Worm (Caenorhabditis elegans) whole organism, L4 larva: ENCODE measurements around the gene H03A11.13.
A peak's percentile ranks its signal among the peaks of the same experiment; 100 is the strongest.

Source experiments
- D1046.2 ChIP-seq: fragments of 200-800 bp; sonication (Bioruptor generic); IDR thresholded peaks from 2 replicates; pipeline ENCODE4 v1.3.6; 2022; ENCODE audit warnings: missing genetic modification characterization, missing compliant biosample characterization
- F26F4.8 ChIP-seq: fragments of 200-800 bp; sonication (Bioruptor generic); conservative IDR thresholded peaks from 2 replicates; pipeline ENCODE4 v1.3.6; 2022; ENCODE audit warnings: missing genetic modification characterization, missing compliant biosample characterization
- F37D6.2 ChIP-seq: sonication (generic microtip); optimal IDR thresholded peaks from 2 replicates; lab custom pipeline; 2016; ENCODE audit warnings: mild to moderate bottlenecking, missing genetic modification characterization, missing compliant biosample characterization
- F44E2.7 ChIP-seq: fragments of 200-800 bp; sonication (Bioruptor generic); IDR thresholded peaks from 2 replicates; pipeline ENCODE4 v2.1.2; 2022; ENCODE audit warnings: missing genetic modification characterization, missing compliant biosample characterization
- R02D3.7 ChIP-seq: fragments of 150-350 bp; sonication (generic microtip); optimal IDR thresholded peaks from 3 replicates; lab custom pipeline; 2014; ENCODE audit warnings: missing biosample characterization, missing genetic modification characterization
- T20F7.1 ChIP-seq: fragments of 200-800 bp; sonication (Bioruptor generic); optimal IDR thresholded peaks from 2 replicates; lab custom pipeline; 2018; ENCODE audit warnings: mild to moderate bottlenecking, missing genetic modification characterization, missing compliant biosample characterization
- Y5F2A.4 ChIP-seq: fragments of 200-800 bp; sonication (Bioruptor generic); optimal IDR thresholded peaks from 2 replicates; lab custom pipeline; 2018; ENCODE audit warnings: mild to moderate bottlenecking, missing genetic modification characterization, missing compliant biosample characterization
- ZK546.5 ChIP-seq, 2 experiments: sonication (generic microtip); optimal IDR thresholded peaks; 2 replicates each; lab custom pipeline; 2017; ENCODE audit warnings: missing biosample characterization in 2 of 2, missing genetic modification characterization in 2 of 2
- arid-1 ChIP-seq: fragments of 200-800 bp; sonication (Bioruptor generic); conservative IDR thresholded peaks from 2 replicates; pipeline ENCODE4 v1.3.6; 2022; ENCODE audit warnings: missing genetic modification reagents, missing genetic modification characterization, missing compliant biosample characterization
- ceh-20 ChIP-seq: fragments of 200-800 bp; sonication (Bioruptor generic); IDR thresholded peaks from 2 replicates; pipeline ENCODE4 v1.3.6; 2022; ENCODE audit warnings: missing genetic modification reagents, missing genetic modification characterization, missing compliant biosample characterization
- ceh-82 ChIP-seq: sonication (generic microtip); optimal IDR thresholded peaks from 2 replicates; lab custom pipeline; 2017; ENCODE audit warnings: missing biosample characterization, missing genetic modification characterization
- ces-1 ChIP-seq: fragments of 150-350 bp; sonication (generic microtip); optimal IDR thresholded peaks from 4 replicates; lab custom pipeline; 2014; ENCODE audit warnings: missing biosample characterization, missing genetic modification reagents, missing genetic modification characterization
- ctbp-1 ChIP-seq: fragments of 200-800 bp; sonication (Bioruptor generic); IDR thresholded peaks from 2 replicates; pipeline ENCODE4 v1.3.6; 2022; ENCODE audit warnings: missing genetic modification reagents, missing genetic modification characterization, missing compliant biosample characterization
- daf-16 ChIP-seq, 3 experiments: sonication (generic microtip); optimal IDR thresholded peaks; 2 replicates each; lab custom pipeline; 2016 to 2017; ENCODE audit warnings: missing genetic modification characterization in 3 of 3, missing genetic modification reagents in 3 of 3, mild to moderate bottlenecking in 2 of 3, missing compliant biosample characterization in 2 of 3, missing biosample characterization in 1 of 3, moderate library complexity in 1 of 3
- daf-19 ChIP-seq: fragments of 200-800 bp; sonication (Bioruptor generic); conservative IDR thresholded peaks from 2 replicates; pipeline ENCODE4 v1.3.6; 2022; ENCODE audit warnings: missing genetic modification characterization, missing compliant biosample characterization
- dmd-6 ChIP-seq: fragments of 200-800 bp; sonication (Bioruptor generic); IDR thresholded peaks from 2 replicates; pipeline ENCODE4 v1.3.6; 2022; ENCODE audit warnings: missing genetic modification reagents, missing genetic modification characterization, missing compliant biosample characterization
- dpl-1 ChIP-seq: fragments of 150-350 bp; optimal IDR thresholded peaks from 2 replicates; lab custom pipeline; 2014; ENCODE audit warnings: missing biosample characterization, missing genetic modification reagents, missing genetic modification characterization
- duxl-1 ChIP-seq: sonication (generic microtip); optimal IDR thresholded peaks from 2 replicates; lab custom pipeline; 2016; ENCODE audit warnings: mild to moderate bottlenecking, missing genetic modification characterization, moderate library complexity, missing compliant biosample characterization; ENCODE audit not compliant: poor library complexity
- dve-1 ChIP-seq: sonication (generic microtip); optimal IDR thresholded peaks from 2 replicates; lab custom pipeline; 2017; ENCODE audit warnings: antibody characterized with exemption, mild to moderate bottlenecking, missing genetic modification characterization, missing compliant biosample characterization; ENCODE audit not compliant: insufficient read depth
- egl-27 ChIP-seq: sonication (generic microtip); optimal IDR thresholded peaks from 3 replicates; lab custom pipeline; 2017; ENCODE audit warnings: missing biosample characterization, missing genetic modification reagents, missing genetic modification characterization
- fkh-10 ChIP-seq: fragments of 150-350 bp; optimal IDR thresholded peaks from 2 replicates; lab custom pipeline; 2014; ENCODE audit warnings: missing biosample characterization, missing genetic modification reagents, missing genetic modification characterization
- fos-1 ChIP-seq: fragments of 150-350 bp; optimal IDR thresholded peaks from 2 replicates; lab custom pipeline; 2014; ENCODE audit warnings: missing biosample characterization, missing genetic modification characterization
- gei-8 ChIP-seq: fragments of 200-800 bp; sonication (Bioruptor generic); optimal IDR thresholded peaks from 2 replicates; lab custom pipeline; 2018; ENCODE audit warnings: mild to moderate bottlenecking, missing genetic modification characterization, missing compliant biosample characterization
- hif-1 ChIP-seq, 2 experiments: sonication (generic microtip); optimal IDR thresholded peaks; 2 replicates each; lab custom pipeline; 2016 to 2017; ENCODE audit warnings: missing compliant biosample characterization in 2 of 2, missing genetic modification characterization in 2 of 2, missing genetic modification reagents in 2 of 2, missing genotype in 2 of 2, mild to moderate bottlenecking in 1 of 2
- hlh-30 ChIP-seq: sonication (generic microtip); optimal IDR thresholded peaks from 2 replicates; lab custom pipeline; 2017; ENCODE audit warnings: antibody characterized with exemption, mild to moderate bottlenecking, missing genetic modification characterization, missing compliant biosample characterization; ENCODE audit not compliant: insufficient read depth
- jun-1 ChIP-seq: fragments of 150-350 bp; optimal IDR thresholded peaks from 2 replicates; lab custom pipeline; 2014; ENCODE audit warnings: missing biosample characterization, missing genetic modification reagents, missing genetic modification characterization
- lim-7 ChIP-seq: fragments of 200-800 bp; sonication (Bioruptor generic); IDR thresholded peaks from 2 replicates; pipeline ENCODE4 v1.3.6; 2022; ENCODE audit warnings: missing genetic modification characterization, missing compliant biosample characterization
- lin-13 ChIP-seq: fragments of 150-350 bp; optimal IDR thresholded peaks from 2 replicates; lab custom pipeline; 2014; ENCODE audit warnings: missing biosample characterization, missing genetic modification reagents, missing genetic modification characterization
- lin-39 ChIP-seq: fragments of 150-350 bp; optimal IDR thresholded peaks from 2 replicates; lab custom pipeline; 2014; ENCODE audit warnings: missing biosample characterization, missing genetic modification reagents, missing genetic modification characterization
- lir-3 ChIP-seq: sonication (generic microtip); optimal IDR thresholded peaks from 2 replicates; lab custom pipeline; 2016; ENCODE audit warnings: mild to moderate bottlenecking, missing genetic modification characterization, missing compliant biosample characterization
- lsy-2 ChIP-seq, 2 experiments: fragments of 150-350 bp in 1 of 2; sonication (generic microtip) in 1 of 2; optimal IDR thresholded peaks; 2 replicates each; lab custom pipeline; 2014 to 2017; ENCODE audit warnings: missing biosample characterization in 2 of 2, missing genetic modification characterization in 2 of 2
- madf-5 ChIP-seq, 2 experiments: fragments of 200-800 bp; sonication (Bioruptor generic); IDR thresholded peaks; 2 replicates each; pipeline ENCODE4 v1.3.6; 2022; ENCODE audit warnings: missing compliant biosample characterization in 2 of 2, missing genetic modification characterization in 2 of 2
- mdt-29 ChIP-seq: fragments of 200-800 bp; sonication (Bioruptor generic); IDR thresholded peaks from 2 replicates; pipeline ENCODE4 v1.3.6; 2022; ENCODE audit warnings: missing genetic modification reagents, missing genetic modification characterization, missing compliant biosample characterization
- nhr-10 ChIP-seq: fragments of 150-350 bp; optimal IDR thresholded peaks from 2 replicates; lab custom pipeline; 2014; ENCODE audit warnings: missing biosample characterization, missing genetic modification characterization
- nhr-11 ChIP-seq: fragments of 150-350 bp; optimal IDR thresholded peaks from 2 replicates; lab custom pipeline; 2014; ENCODE audit warnings: missing biosample characterization, missing genetic modification characterization
- nhr-111 ChIP-seq: fragments of 200-800 bp; sonication (Bioruptor generic); optimal IDR thresholded peaks from 2 replicates; lab custom pipeline; 2018; ENCODE audit warnings: mild to moderate bottlenecking, missing genetic modification characterization, missing compliant biosample characterization
- nhr-41 ChIP-seq: fragments of 200-800 bp; sonication (Bioruptor generic); IDR thresholded peaks from 2 replicates; pipeline ENCODE4 v1.3.6; 2022; ENCODE audit warnings: missing genetic modification reagents, missing genetic modification characterization, missing compliant biosample characterization
- nhr-48 ChIP-seq: sonication (generic microtip); optimal IDR thresholded peaks from 2 replicates; lab custom pipeline; 2016; ENCODE audit warnings: mild to moderate bottlenecking, missing genetic modification characterization, missing compliant biosample characterization
- pqm-1 ChIP-seq: sonication (generic microtip); optimal IDR thresholded peaks from 2 replicates; lab custom pipeline; 2017; ENCODE audit warnings: missing biosample characterization, missing genetic modification characterization
- sdz-12 ChIP-seq: fragments of 200-800 bp; sonication (Bioruptor generic); optimal IDR thresholded peaks from 2 replicates; lab custom pipeline; 2018; ENCODE audit warnings: mild to moderate bottlenecking, missing genetic modification characterization, missing compliant biosample characterization
- set-16 ChIP-seq: fragments of 200-800 bp; sonication (Bioruptor generic); IDR thresholded peaks from 2 replicates; pipeline ENCODE4 v1.3.6; 2022; ENCODE audit warnings: missing genetic modification reagents, missing genetic modification characterization, missing compliant biosample characterization
- snpc-4 ChIP-seq: fragments of 150-350 bp; optimal IDR thresholded peaks from 2 replicates; lab custom pipeline; 2014; ENCODE audit warnings: missing biosample characterization, missing genetic modification characterization
- spr-1 ChIP-seq: sonication (generic microtip); optimal IDR thresholded peaks from 2 replicates; lab custom pipeline; 2016; ENCODE audit warnings: mild to moderate bottlenecking, missing genetic modification characterization, missing compliant biosample characterization
- tra-1 ChIP-seq: fragments of 200-800 bp; sonication (Bioruptor generic); IDR thresholded peaks from 2 replicates; pipeline ENCODE4 v1.3.6; 2022; ENCODE audit warnings: missing genetic modification reagents, missing genetic modification characterization, missing compliant biosample characterization
- unc-62 ChIP-seq, 3 experiments: fragments of 150-350 bp in 1 of 3; sonication (generic microtip); optimal IDR thresholded peaks in 2 of 3; peaks in 1 of 3; 1 replicate in 1 of 3; 2 replicates in 2 of 3; lab custom pipeline; 2014 to 2017; ENCODE audit warnings: missing biosample characterization in 3 of 3, missing genetic modification characterization in 3 of 3, missing genetic modification reagents in 3 of 3, missing genotype in 1 of 3
- vab-7 ChIP-seq: fragments of 200-800 bp; sonication (Bioruptor generic); IDR thresholded peaks from 2 replicates; pipeline ENCODE4 v1.3.6; 2022; ENCODE audit warnings: missing genetic modification reagents, missing genetic modification characterization, missing compliant biosample characterization
- zfp-3 ChIP-seq: fragments of 200-800 bp; sonication (Bioruptor generic); conservative IDR thresholded peaks from 2 replicates; pipeline ENCODE4 v1.3.6; 2022; ENCODE audit warnings: missing genetic modification reagents, missing genetic modification characterization, missing compliant biosample characterization
- zip-11 ChIP-seq: fragments of 200-800 bp; sonication (Bioruptor generic); IDR thresholded peaks from 2 replicates; pipeline ENCODE4 v1.3.6; 2022; ENCODE audit warnings: missing genetic modification characterization, missing compliant biosample characterization
- zip-2 ChIP-seq: fragments of 150-350 bp; optimal IDR thresholded peaks from 2 replicates; lab custom pipeline; 2014; ENCODE audit warnings: missing biosample characterization, missing genetic modification characterization

H03A11.13 gene

ce11 chrX:15221865-15222551 is 9.0 kb upstream of the H03A11.13 start (continued):
- TF ChIP-seq D1046.2 (GFP tag; lab: Robert Waterston, UW) (no peak), egl-27 (tag; lab: Kevin White, UChicago) (no peak), R02D3.7 (no peak), lin-39 (tag; lab: Kevin White, UChicago) (no peak), nhr-111 (GFP tag; lab: Kevin White, UChicago) (no peak), zip-11 (GFP tag; lab: Robert Waterston, UW) (no peak), F26F4.8 (GFP tag; lab: Robert Waterston, UW) (no peak), lin-13 (GFP tag; lab: Kevin White, UChicago) (no peak), spr-1 (tag; lab: Kevin White, UChicago) (no peak), hif-1 (tag; optimal IDR thresholded peaks at IDR 0.05; lab: Kevin White, UChicago) (peak in 1 of 2 experiments; percentile 68), dmd-6 (GFP tag; lab: Robert Waterston, UW) (peak; percentile 70), dpl-1 (no peak), sdz-12 (GFP tag; lab: Kevin White, UChicago) (no peak), nhr-10 (tag; lab: Kevin White, UChicago) (no peak), F44E2.7 (GFP tag; lab: Robert Waterston, UW) (no peak), ceh-82 (no peak), daf-19 (GFP tag; lab: Robert Waterston, UW) (no peak), T20F7.1 (GFP tag; lab: Kevin White, UChicago) (peak; percentile 19), nhr-41 (GFP tag; lab: Robert Waterston, UW) (no peak), ces-1 (GFP tag; lab: Kevin White, UChicago) (no peak), unc-62 (GFP tag; optimal IDR thresholded peaks at IDR 0.05 in 1 of 2; lab: Kevin White, UChicago) (no peak), unc-62 (tag; optimal IDR thresholded peaks at IDR 0.05; lab: Kevin White, UChicago) (no peak), tra-1 (GFP tag; lab: Robert Waterston, UW) (0 out of 2 replicates have a peak, but pooled peaks have one; percentile 15), ctbp-1 (GFP tag; lab: Robert Waterston, UW) (no peak), fos-1 (no peak), mdt-29 (no peak), fkh-10 (GFP tag; lab: Kevin White, UChicago) (no peak), zfp-3 (GFP tag; lab: Robert Waterston, UW) (no peak), snpc-4 (tag; lab: Kevin White, UChicago) (no peak), hlh-30 (tag; lab: Kevin White, UChicago) (peak; percentile 70), ceh-20 (no peak), madf-5 (GFP tag; IDR thresholded peaks at IDR 0.05; lab: Robert Waterston, UW) (no peak), zip-2 (tag; lab: Kevin White, UChicago) (no peak), jun-1 (tag; lab: Kevin White, UChicago) (no peak), pqm-1 (tag; lab: Kevin White, UChicago) (peak; percentile 20), gei-8 (GFP tag; lab: Kevin White, UChicago) (no peak), vab-7 (GFP tag; lab: Robert Waterston, UW) (no peak), ZK546.5 (tag; optimal IDR thresholded peaks at IDR 0.05; lab: Kevin White, UChicago) (no peak), F37D6.2 (tag; lab: Kevin White, UChicago) (no peak), nhr-11 (tag; lab: Kevin White, UChicago) (no peak), nhr-48 (tag; lab: Kevin White, UChicago) (peak; percentile 10), lsy-2 (tag; optimal IDR thresholded peaks at IDR 0.05; lab: Kevin White, UChicago) (peak in 1 of 2 experiments; percentile 40), daf-16 (GFP tag; optimal IDR thresholded peaks at IDR 0.05; lab: Kevin White, UChicago) (no peak), daf-16 (tag; optimal IDR thresholded peaks at IDR 0.05; lab: Kevin White, UChicago) (peak; percentile 62), set-16 (no peak), dve-1 (peak; percentile 71), lir-3 (tag; lab: Kevin White, UChicago) (no peak), duxl-1 (tag; lab: Kevin White, UChicago) (no peak), Y5F2A.4 (GFP tag; lab: Kevin White, UChicago) (no peak), lim-7 (GFP tag; lab: Robert Waterston, UW) (no peak), arid-1 (no peak)
